3 worm cellular contexts compared by ENCODE assay signal in genomic region chrIII:4693281-4693680, ce11.
TF ChIP-seq lines count a peak whose summit lies in the region.

nifk-1 (minus strand) TSS chrIII:4693307.

TF ChIP-seq in whole organism, L2 larva, 48 proteins besides CTCF, POLR2A, EP300 and RAD21 (continued from another document):
- TF ChIP-seq R02D3.7 (tag; optimal IDR thresholded peaks at IDR 0.05; lab: Kevin White, UChicago) (no peak), nhr-237 (tag; optimal IDR thresholded peaks at IDR 0.05; lab: Kevin White, UChicago) (no peak), unc-55 (GFP tag; optimal IDR thresholded peaks at IDR 0.05; lab: Kevin White, UChicago) (peak; percentile 77), ZK546.5 (tag; optimal IDR thresholded peaks at IDR 0.05; lab: Kevin White, UChicago) (no peak), lin-13 (GFP tag; optimal IDR thresholded peaks at IDR 0.05; lab: Kevin White, UChicago) (peak; percentile 29), nhr-77 (tag; optimal IDR thresholded peaks at IDR 0.05; lab: Kevin White, UChicago) (no peak), unc-62 (GFP tag; optimal IDR thresholded peaks at IDR 0.05; lab: Kevin White, UChicago) (no peak)

TF ChIP-seq in whole organism, L4 larva, 104 proteins besides CTCF, POLR2A, EP300 and RAD21 (continued from another document):
- TF ChIP-seq duxl-1 (tag; optimal IDR thresholded peaks at IDR 0.05; lab: Kevin White, UChicago; ENCODE audit: poor library complexity) = no peak
- no peak for TF ChIP-seq mxl-2 (GFP tag; conservative IDR thresholded peaks at IDR 0.05; lab: Robert Waterston, UW)
- TF ChIP-seq mdt-29 (GFP tag; IDR thresholded peaks at IDR 0.05; lab: Robert Waterston, UW) = no peak
- peak; percentile 70 for TF ChIP-seq T20F7.1 (GFP tag; optimal IDR thresholded peaks at IDR 0.05; lab: Kevin White, UChicago)
- no peak for TF ChIP-seq cey-2 (tag; optimal IDR thresholded peaks at IDR 0.05; lab: Kevin White, UChicago; ENCODE audit: borderline replicate concordance, insufficient read depth)
- no peak for TF ChIP-seq pqm-1 (tag; optimal IDR thresholded peaks at IDR 0.05; lab: Kevin White, UChicago)
- TF ChIP-seq Y75B8A.6 (GFP tag; IDR thresholded peaks at IDR 0.05; lab: Robert Waterston, UW) = no peak
- TF ChIP-seq hlh-11 (tag; optimal IDR thresholded peaks at IDR 0.05; lab: Kevin White, UChicago) = peak; percentile 80
- TF ChIP-seq nhr-28 (tag; optimal IDR thresholded peaks at IDR 0.05; lab: Kevin White, UChicago) = peak; percentile 76
- TF ChIP-seq aly-2 (tag; optimal IDR thresholded peaks at IDR 0.05; lab: Kevin White, UChicago) = no peak
- peak; percentile 63 for TF ChIP-seq hlh-30 (tag; optimal IDR thresholded peaks at IDR 0.05; lab: Kevin White, UChicago; ENCODE audit: insufficient read depth)
- TF ChIP-seq dpl-1 (GFP tag; optimal IDR thresholded peaks at IDR 0.05; lab: Kevin White, UChicago) = peak; percentile 80
- peak; percentile 78 for TF ChIP-seq mes-2 (tag; optimal IDR thresholded peaks at IDR 0.05; lab: Kevin White, UChicago; ENCODE audit: poor library complexity, severe bottlenecking)
- peak; percentile 87 to 99 for TF ChIP-seq hif-1 (tag; optimal IDR thresholded peaks at IDR 0.05; lab: Kevin White, UChicago)
- no peak for TF ChIP-seq vab-7 (GFP tag; IDR thresholded peaks at IDR 0.05; lab: Robert Waterston, UW)
- TF ChIP-seq tag-97 (GFP tag; IDR thresholded peaks at IDR 0.05; lab: Robert Waterston, UW) = no peak
- no peak for TF ChIP-seq attf-4 (tag; optimal IDR thresholded peaks at IDR 0.05; lab: Kevin White, UChicago)
- TF ChIP-seq nhr-237 (tag; optimal IDR thresholded peaks at IDR 0.05; lab: Kevin White, UChicago) = no peak
- no peak for TF ChIP-seq lin-29 (GFP tag; IDR thresholded peaks at IDR 0.05; lab: Robert Waterston, UW)
- no peak for TF ChIP-seq ceh-28 (tag; optimal IDR thresholded peaks at IDR 0.05; lab: Kevin White, UChicago)
- TF ChIP-seq unc-39 (tag; optimal IDR thresholded peaks at IDR 0.05; lab: Kevin White, UChicago) = no peak
- TF ChIP-seq nhr-42 (GFP tag; IDR thresholded peaks at IDR 0.05; lab: Robert Waterston, UW) = no peak
- peak; percentile 76 for TF ChIP-seq dmd-6 (GFP tag; IDR thresholded peaks at IDR 0.05; lab: Robert Waterston, UW)
- no peak for TF ChIP-seq tra-1 (GFP tag; IDR thresholded peaks at IDR 0.05; lab: Robert Waterston, UW)
- no peak for TF ChIP-seq ctbp-1 (GFP tag; IDR thresholded peaks at IDR 0.05; lab: Robert Waterston, UW)
- no peak for TF ChIP-seq madf-9 (GFP tag; conservative IDR thresholded peaks at IDR 0.05; lab: Robert Waterston, UW)
- TF ChIP-seq spr-3 (GFP tag; optimal IDR thresholded peaks at IDR 0.05; lab: Kevin White, UChicago) = no peak
- no peak for TF ChIP-seq skn-1 (tag; optimal IDR thresholded peaks at IDR 0.05; lab: Kevin White, UChicago)
- TF ChIP-seq lin-1 (GFP tag; IDR thresholded peaks at IDR 0.05; lab: Robert Waterston, UW) = 0 out of 2 replicates have a peak, but pooled peaks have one; percentile 23
- no peak for TF ChIP-seq Y105C5A.15 (GFP tag; IDR thresholded peaks at IDR 0.05; lab: Robert Waterston, UW)
- no peak for TF ChIP-seq ceh-82 (tag; optimal IDR thresholded peaks at IDR 0.05; lab: Kevin White, UChicago)
- peak; percentile 83 for TF ChIP-seq mep-1 (tag; optimal IDR thresholded peaks at IDR 0.05; lab: Kevin White, UChicago)
- no peak for TF ChIP-seq R02D3.7 (tag; optimal IDR thresholded peaks at IDR 0.05; lab: Kevin White, UChicago)
- TF ChIP-seq ztf-7 (tag; optimal IDR thresholded peaks at IDR 0.05; lab: Kevin White, UChicago) = peak; percentile 28
- peak; percentile 21 for TF ChIP-seq nhr-102 (tag; optimal IDR thresholded peaks at IDR 0.05; lab: Kevin White, UChicago)
- peak in 1 of 2 experiments; percentile 55 for TF ChIP-seq daf-16 (GFP tag; optimal IDR thresholded peaks at IDR 0.05; lab: Kevin White, UChicago)
- peak; percentile 94 for TF ChIP-seq daf-16 (tag; optimal IDR thresholded peaks at IDR 0.05; lab: Kevin White, UChicago)
- no peak for TF ChIP-seq F10B5.3 (tag; optimal IDR thresholded peaks at IDR 0.05; lab: Kevin White, UChicago)
- no peak for TF ChIP-seq madf-5 (GFP tag; IDR thresholded peaks at IDR 0.05; lab: Robert Waterston, UW)
- TF ChIP-seq pha-4 (GFP tag; IDR thresholded peaks at IDR 0.05; lab: Robert Waterston, UW) = no peak
- peak; percentile 74 for TF ChIP-seq pha-4 (tag; optimal IDR thresholded peaks at IDR 0.05; lab: Kevin White, UChicago)
- no peak for TF ChIP-seq lin-39 (tag; optimal IDR thresholded peaks at IDR 0.05; lab: Kevin White, UChicago)
- no peak for TF ChIP-seq daf-8 (GFP tag; IDR thresholded peaks at IDR 0.05; lab: Robert Waterston, UW)
- peak; percentile 33 for TF ChIP-seq nhr-48 (tag; optimal IDR thresholded peaks at IDR 0.05; lab: Kevin White, UChicago)
- TF ChIP-seq D1046.2 (GFP tag; IDR thresholded peaks at IDR 0.05; lab: Robert Waterston, UW) = no peak
- peak; percentile 62 for TF ChIP-seq mxl-3 (GFP tag; optimal IDR thresholded peaks at IDR 0.05; lab: Kevin White, UChicago)
- TF ChIP-seq set-16 (GFP tag; IDR thresholded peaks at IDR 0.05; lab: Robert Waterston, UW) = no peak
- no peak for TF ChIP-seq ztf-11 (tag; optimal IDR thresholded peaks at IDR 0.05; lab: Kevin White, UChicago)
- TF ChIP-seq lin-13 (GFP tag; optimal IDR thresholded peaks at IDR 0.05; lab: Kevin White, UChicago) = peak; percentile 19
- no peak for TF ChIP-seq ceh-20 (GFP tag; IDR thresholded peaks at IDR 0.05; lab: Robert Waterston, UW)
- TF ChIP-seq nhr-10 (tag; optimal IDR thresholded peaks at IDR 0.05; lab: Kevin White, UChicago) = no peak
- TF ChIP-seq rbr-2 (tag; optimal IDR thresholded peaks at IDR 0.05; lab: Kevin White, UChicago) = peak; percentile 67
- TF ChIP-seq nhr-77 (tag; optimal IDR thresholded peaks at IDR 0.05; lab: Kevin White, UChicago) = peak; percentile 68
- TF ChIP-seq nhr-111 (GFP tag; optimal IDR thresholded peaks at IDR 0.05; lab: Kevin White, UChicago) = no peak
TF ChIP-seq in whole organism, L4 larva: peak in this region for 26.

TF ChIP-seq in whole organism, late embryonic, 69 proteins besides CTCF, POLR2A, EP300 and RAD21 (continued from another document):
- no peak for TF ChIP-seq pha-2 (tag; optimal IDR thresholded peaks at IDR 0.05; lab: Kevin White, UChicago)
- TF ChIP-seq npax-4 (tag; optimal IDR thresholded peaks at IDR 0.05; lab: Kevin White, UChicago) = no peak
- no peak for TF ChIP-seq zip-5 (tag; optimal IDR thresholded peaks at IDR 0.05; lab: Kevin White, UChicago)
- peak; percentile 14 for TF ChIP-seq ceh-18 (tag; optimal IDR thresholded peaks at IDR 0.05; lab: Kevin White, UChicago)
- peak; percentile 70 for TF ChIP-seq nfya-1 (tag; optimal IDR thresholded peaks at IDR 0.05; lab: Kevin White, UChicago)
- no peak for TF ChIP-seq tbx-7 (tag; optimal IDR thresholded peaks at IDR 0.05; lab: Kevin White, UChicago)
- no peak for TF ChIP-seq dmd-4 (tag; optimal IDR thresholded peaks at IDR 0.05; lab: Kevin White, UChicago; ENCODE audit: borderline replicate concordance)
- TF ChIP-seq elt-4 (tag; optimal IDR thresholded peaks at IDR 0.05; lab: Kevin White, UChicago) = no peak
- no peak for TF ChIP-seq ceh-19 (GFP tag; optimal IDR thresholded peaks at IDR 0.05; lab: Kevin White, UChicago)
- TF ChIP-seq ceh-31 (tag; optimal IDR thresholded peaks at IDR 0.05; lab: Kevin White, UChicago) = peak; percentile 23
- TF ChIP-seq F13H6.1 (tag; optimal IDR thresholded peaks at IDR 0.05; lab: Kevin White, UChicago) = no peak
- TF ChIP-seq pqm-1 (tag; optimal IDR thresholded peaks at IDR 0.05; lab: Kevin White, UChicago) = no peak
- no peak for TF ChIP-seq unc-3 (GFP tag; conservative IDR thresholded peaks at IDR 0.05; lab: Robert Waterston, UW)
- TF ChIP-seq unc-3 (tag; optimal IDR thresholded peaks at IDR 0.05; lab: Kevin White, UChicago) = no peak
- TF ChIP-seq lin-11 (tag; optimal IDR thresholded peaks at IDR 0.05; lab: Kevin White, UChicago) = no peak
- no peak for TF ChIP-seq sox-2 (GFP tag; IDR thresholded peaks at IDR 0.05; lab: Robert Waterston, UW)
- no peak for TF ChIP-seq hlh-13 (GFP tag; optimal IDR thresholded peaks at IDR 0.05; lab: Kevin White, UChicago)
- TF ChIP-seq unc-42 (tag; optimal IDR thresholded peaks at IDR 0.05; lab: Kevin White, UChicago) = peak; percentile 29
- TF ChIP-seq ceh-9 (tag; optimal IDR thresholded peaks at IDR 0.05; lab: Kevin White, UChicago) = no peak
- TF ChIP-seq pros-1 (tag; optimal IDR thresholded peaks at IDR 0.05; lab: Kevin White, UChicago) = no peak
- TF ChIP-seq C08G9.2 (tag; optimal IDR thresholded peaks at IDR 0.05; lab: Kevin White, UChicago) = no peak
- TF ChIP-seq unc-86 (tag; optimal IDR thresholded peaks at IDR 0.05; lab: Kevin White, UChicago) = no peak
